Worm (Caenorhabditis elegans): ENCODE results near the gene rfs-1.

DNA sequence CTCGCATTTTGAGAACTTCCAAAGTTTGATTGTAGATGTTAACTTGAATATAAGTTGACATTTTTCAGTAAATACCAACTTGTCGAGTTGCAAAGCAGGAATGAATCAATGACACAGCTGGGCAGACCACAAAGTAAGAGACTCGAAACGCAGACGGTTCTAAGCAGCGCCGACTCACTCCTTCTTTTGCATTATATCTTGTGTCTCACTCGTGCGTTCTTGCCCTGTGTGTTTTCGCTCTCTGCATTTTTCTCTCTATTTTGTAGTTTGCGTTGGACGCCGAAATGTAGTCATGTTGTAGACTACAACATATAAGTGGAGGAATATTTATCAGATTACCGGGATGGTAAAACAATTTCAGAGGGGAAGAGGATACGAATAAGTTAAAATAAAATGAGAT lies 16.5 kb downstream of the rfs-1 start, which contains the start of gene C02F5.12:
- TF ChIP-seq flt-1 (GFP tag; IDR thresholded peaks at IDR 0.05) (no peak), pes-1 (GFP tag; IDR thresholded peaks at IDR 0.05) (no peak), tbx-37 (GFP tag; conservative IDR thresholded peaks at IDR 0.05) (no peak), B0310.2 (tag; optimal IDR thresholded peaks at IDR 0.05) (no peak), ama-1 (optimal IDR thresholded peaks at IDR 0.05) (no peak), tra-4 (tag; optimal IDR thresholded peaks at IDR 0.05) (no peak), aly-1 (tag; optimal IDR thresholded peaks at IDR 0.05) (no peak), F13C5.2 (tag; optimal IDR thresholded peaks at IDR 0.05) (no peak), hmbx-1 (tag; optimal IDR thresholded peaks at IDR 0.05) (no peak), hnd-1 (tag; optimal IDR thresholded peaks at IDR 0.05) (no peak), scrt-1 (GFP tag; IDR thresholded peaks at IDR 0.05) (no peak)
